Worm (Caenorhabditis elegans) whole organism, mixed stage, embryonic: ENCODE data around the gene hst-3.2.
A peak's percentile ranks its signal among the peaks of the same experiment; 100 is the strongest.
"Not testable (repeated sequence)": the region's sequence is repeated elsewhere in the genome, so short reads cannot be mapped to it uniquely, and the experiment has no call there.

ENCODE experiments used
- M03D4.4 ChIP-seq: sonication (generic microtip); optimal IDR thresholded peaks from 2 replicates; lab custom pipeline; 2017; ENCODE audit warnings: mild to moderate bottlenecking, missing genetic modification characterization, missing compliant biosample characterization
- bed-3 ChIP-seq: fragments of 200-800 bp; sonication (Bioruptor generic); optimal IDR thresholded peaks from 3 replicates; lab custom pipeline; 2018; ENCODE audit warnings: mild to moderate bottlenecking, missing genetic modification characterization, moderate library complexity, missing compliant biosample characterization
- blmp-1 ChIP-seq: fragments of 150-350 bp; optimal IDR thresholded peaks from 2 replicates; lab custom pipeline; 2014; ENCODE audit warnings: missing biosample characterization, missing genetic modification characterization
- ceh-39 ChIP-seq: fragments of 150-350 bp; optimal IDR thresholded peaks from 2 replicates; lab custom pipeline; 2014; ENCODE audit warnings: missing biosample characterization, missing genetic modification characterization
- ceh-43 ChIP-seq: fragments of 200-800 bp; sonication (Bioruptor generic); optimal IDR thresholded peaks from 2 replicates; lab custom pipeline; 2018; ENCODE audit warnings: mild to moderate bottlenecking, missing genetic modification characterization, moderate library complexity, missing compliant biosample characterization
- ces-1 ChIP-seq: fragments of 150-350 bp; optimal IDR thresholded peaks from 2 replicates; lab custom pipeline; 2014; ENCODE audit warnings: missing biosample characterization, missing genetic modification reagents, missing genetic modification characterization
- cnd-1 ChIP-seq: fragments of 200-800 bp; sonication (Bioruptor generic); optimal IDR thresholded peaks from 2 replicates; lab custom pipeline; 2018; ENCODE audit warnings: mild to moderate bottlenecking, missing genetic modification characterization, missing compliant biosample characterization
- drap-1 ChIP-seq: fragments of 200-800 bp; sonication (Bioruptor generic); optimal IDR thresholded peaks from 3 replicates; lab custom pipeline; 2018; ENCODE audit warnings: mild to moderate bottlenecking, missing genetic modification characterization, missing compliant biosample characterization
- elt-1 ChIP-seq: sonication (generic microtip); optimal IDR thresholded peaks from 2 replicates; lab custom pipeline; 2017; ENCODE audit warnings: missing genetic modification characterization, mild to moderate bottlenecking, missing compliant biosample characterization, antibody characterized with exemption, moderate library complexity, borderline replicate concordance; ENCODE audit not compliant: insufficient read depth
- elt-3 ChIP-seq: fragments of 150-350 bp; optimal IDR thresholded peaks from 2 replicates; lab custom pipeline; 2014; ENCODE audit warnings: missing biosample characterization, missing genetic modification characterization
- flh-1 ChIP-seq: fragments of 200-800 bp; sonication (Bioruptor generic); optimal IDR thresholded peaks from 2 replicates; lab custom pipeline; 2018; ENCODE audit warnings: mild to moderate bottlenecking, missing genetic modification characterization, moderate library complexity, missing compliant biosample characterization
- ham-2 ChIP-seq: fragments of 200-800 bp; sonication (Bioruptor generic); optimal IDR thresholded peaks from 2 replicates; lab custom pipeline; 2018; ENCODE audit warnings: mild to moderate bottlenecking, missing genetic modification characterization, missing compliant biosample characterization
- hlh-1 ChIP-seq: fragments of 150-350 bp; optimal IDR thresholded peaks from 2 replicates; lab custom pipeline; 2014; ENCODE audit warnings: missing biosample characterization, missing genetic modification reagents, missing genetic modification characterization
- lin-13 ChIP-seq: fragments of 150-350 bp; optimal IDR thresholded peaks from 2 replicates; lab custom pipeline; 2014; ENCODE audit warnings: missing biosample characterization, missing genetic modification characterization
- lin-32 ChIP-seq: fragments of 200-800 bp; sonication (Bioruptor generic); optimal IDR thresholded peaks from 2 replicates; lab custom pipeline; 2018; ENCODE audit warnings: mild to moderate bottlenecking, missing genetic modification characterization, missing compliant biosample characterization
- lsy-2 ChIP-seq: fragments of 150-350 bp; optimal IDR thresholded peaks from 2 replicates; lab custom pipeline; 2014; ENCODE audit warnings: missing biosample characterization, missing genetic modification characterization
- mab-5 ChIP-seq: fragments of 150-350 bp; optimal IDR thresholded peaks from 2 replicates; lab custom pipeline; 2014; ENCODE audit warnings: missing biosample characterization, missing genetic modification characterization
- mls-2 ChIP-seq: sonication (generic microtip); optimal IDR thresholded peaks from 2 replicates; lab custom pipeline; 2016; ENCODE audit warnings: mild to moderate bottlenecking, missing genetic modification characterization, moderate library complexity, missing compliant biosample characterization
- nhr-12 ChIP-seq: fragments of 150-350 bp; optimal IDR thresholded peaks from 2 replicates; lab custom pipeline; 2014; ENCODE audit warnings: missing biosample characterization, missing genetic modification characterization
- nhr-2 ChIP-seq: fragments of 150-350 bp; optimal IDR thresholded peaks from 2 replicates; lab custom pipeline; 2014; ENCODE audit warnings: missing biosample characterization, missing genetic modification characterization
- nhr-237 ChIP-seq: fragments of 150-350 bp; optimal IDR thresholded peaks from 2 replicates; lab custom pipeline; 2014; ENCODE audit warnings: missing biosample characterization, missing genetic modification characterization
- nhr-28 ChIP-seq: fragments of 150-350 bp; optimal IDR thresholded peaks from 2 replicates; lab custom pipeline; 2014; ENCODE audit warnings: missing biosample characterization, missing genetic modification characterization
- nhr-76 ChIP-seq: sonication (generic microtip); optimal IDR thresholded peaks from 2 replicates; lab custom pipeline; 2017; ENCODE audit warnings: missing biosample characterization, missing genetic modification characterization
- pha-4 ChIP-seq: fragments of 150-350 bp; optimal IDR thresholded peaks from 2 replicates; lab custom pipeline; 2018; ENCODE audit warnings: missing biosample characterization, missing genetic modification reagents, missing genetic modification characterization
- sptf-1 ChIP-seq: sonication (generic microtip); optimal IDR thresholded peaks from 2 replicates; lab custom pipeline; 2017; ENCODE audit warnings: mild to moderate bottlenecking, missing genetic modification characterization, moderate library complexity, missing compliant biosample characterization
- unc-120 ChIP-seq: sonication (generic microtip); optimal IDR thresholded peaks from 2 replicates; lab custom pipeline; 2017; ENCODE audit warnings: missing genetic modification characterization, missing compliant biosample characterization; ENCODE audit not compliant: poor library complexity, severe bottlenecking
- unc-39 ChIP-seq: fragments of 150-350 bp; optimal IDR thresholded peaks from 2 replicates; lab custom pipeline; 2014; ENCODE audit warnings: missing biosample characterization, missing genetic modification characterization
- unc-62 ChIP-seq: fragments of 150-350 bp; optimal IDR thresholded peaks from 2 replicates; lab custom pipeline; 2014; ENCODE audit warnings: missing biosample characterization, missing genetic modification reagents, missing genetic modification characterization
- zip-8 ChIP-seq: fragments of 150-350 bp; optimal IDR thresholded peaks from 2 replicates; lab custom pipeline; 2014; ENCODE audit warnings: missing biosample characterization, missing genetic modification characterization
- ztf-11 ChIP-seq: fragments of 150-350 bp; optimal IDR thresholded peaks from 2 replicates; lab custom pipeline; 2014; ENCODE audit warnings: missing biosample characterization, missing genetic modification characterization

The hst-3.2 gene

DNA sequence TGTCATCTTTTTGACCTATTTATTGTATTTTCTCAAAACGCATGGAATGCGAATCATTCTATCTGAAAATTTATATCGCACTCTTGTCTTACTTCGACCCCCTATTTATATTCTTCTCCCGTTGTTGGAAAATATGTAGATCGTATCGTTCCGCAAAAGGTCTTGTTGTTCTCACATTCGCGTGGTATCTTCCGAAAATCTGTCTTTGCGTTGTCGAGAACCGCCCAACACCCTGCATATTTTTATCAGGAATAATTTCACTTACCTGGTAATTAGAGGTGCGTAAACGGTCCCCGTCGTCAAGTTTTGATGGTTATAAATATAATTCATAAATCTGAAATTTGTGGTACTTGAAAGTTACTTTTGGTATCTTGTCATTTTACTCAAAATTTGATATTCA, 20.9 kb downstream of the hst-3.2 start:
- peak; percentile 73 for TF ChIP-seq elt-1 (tag; lab: Kevin White, UChicago)
- no peak for TF ChIP-seq pha-4 (tag; lab: Kevin White, UChicago)
- TF ChIP-seq lin-13 (tag; lab: Kevin White, UChicago), result no peak
- TF ChIP-seq nhr-12, result no peak
- TF ChIP-seq M03D4.4 (tag; lab: Kevin White, UChicago), result no peak
- no peak for TF ChIP-seq ztf-11 (tag; lab: Kevin White, UChicago)

- TF ChIP-seq unc-120 (tag; lab: Kevin White, UChicago) (no peak), sptf-1 (tag; lab: Kevin White, UChicago) (peak; percentile 48), elt-3 (no peak), pha-4 (tag; lab: Kevin White, UChicago) (peak; percentile 52), nhr-2 (peak; percentile 76), ham-2 (GFP tag; lab: Kevin White, UChicago) (peak; percentile 80), nhr-12 (no peak), mls-2 (tag; lab: Kevin White, UChicago) (peak; percentile 12), lin-32 (GFP tag; lab: Kevin White, UChicago) (peak; percentile 14), cnd-1 (tag; lab: Kevin White, UChicago) (peak; percentile 60), nhr-237 (tag; lab: Kevin White, UChicago) (no peak)
- TF ChIP-seq, all 35 proteins: peak for 7
Measured at ce11 chrX:2900897-2901496, 22.8 kb downstream of the hst-3.2 start.

DNA sequence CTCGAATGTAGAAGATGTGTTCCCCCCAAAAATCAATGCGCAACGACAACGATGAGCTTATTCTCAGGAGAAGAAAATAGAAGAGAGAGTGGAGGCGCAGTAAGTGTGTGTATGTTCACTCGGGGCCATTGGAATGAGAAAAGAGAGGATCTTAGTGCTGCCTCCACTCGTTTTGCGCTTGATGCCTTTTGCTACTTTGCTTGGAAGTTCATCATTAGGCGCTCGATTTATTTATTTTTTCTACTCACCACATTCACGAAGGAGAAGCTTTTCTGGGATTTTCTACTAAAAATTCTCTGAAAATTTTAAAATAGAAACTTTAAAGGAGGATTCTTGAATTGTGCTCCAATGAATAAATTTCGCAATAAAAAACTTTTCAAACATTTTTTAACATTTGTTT, 25.5 kb downstream of the hst-3.2 start, which contains the start of gene F52B10.3:
F52B10.3 (minus strand) TSS at position 101 of the 400 bp plus-strand sequence.
- TF ChIP-seq hlh-1 (tag; lab: Kevin White, UChicago), result no peak
- no peak for TF ChIP-seq nhr-12
- TF ChIP-seq unc-39 (tag; lab: Kevin White, UChicago), result no peak
- TF ChIP-seq flh-1 (GFP tag; lab: Kevin White, UChicago), result no peak
- TF ChIP-seq bed-3 (GFP tag; lab: Kevin White, UChicago), result no peak
- TF ChIP-seq pha-4 (tag; lab: Kevin White, UChicago), result no peak
- no peak for TF ChIP-seq elt-3

ce11 chrX:2895646-2896045, 28.1 kb downstream of the hst-3.2 start:
- TF ChIP-seq cnd-1 (tag; lab: Kevin White, UChicago) (no peak), bed-3 (GFP tag; lab: Kevin White, UChicago) (no peak), drap-1 (no peak), nhr-12 (no peak), mls-2 (tag; lab: Kevin White, UChicago) (no peak), elt-3 (no peak), lsy-2 (tag; lab: Kevin White, UChicago) (no peak), blmp-1 (tag; lab: Kevin White, UChicago) (no peak), flh-1 (GFP tag; lab: Kevin White, UChicago) (no peak), pha-4 (tag; lab: Kevin White, UChicago) (no peak), unc-39 (tag; lab: Kevin White, UChicago) (no peak), ztf-11 (tag; lab: Kevin White, UChicago) (no peak), M03D4.4 (tag; lab: Kevin White, UChicago) (no peak), unc-120 (tag; lab: Kevin White, UChicago) (no peak), mab-5 (tag; lab: Kevin White, UChicago) (no peak), unc-62 (GFP tag; lab: Kevin White, UChicago) (no peak)

ce11 chrX:2894273-2894672, 29.5 kb downstream of the hst-3.2 start, which contains the start of gene B0410.1:
TSS of gene B0410.1 (plus strand) at chrX:2894573.
- not testable (repeated sequence) for TF ChIP-seq mab-5 (tag; lab: Kevin White, UChicago); flh-1 (GFP tag; lab: Kevin White, UChicago); ceh-39 (tag; lab: Kevin White, UChicago)
- TF ChIP-seq, all 35 proteins: peak for 0; not testable (repeated sequence) for 35

DNA sequence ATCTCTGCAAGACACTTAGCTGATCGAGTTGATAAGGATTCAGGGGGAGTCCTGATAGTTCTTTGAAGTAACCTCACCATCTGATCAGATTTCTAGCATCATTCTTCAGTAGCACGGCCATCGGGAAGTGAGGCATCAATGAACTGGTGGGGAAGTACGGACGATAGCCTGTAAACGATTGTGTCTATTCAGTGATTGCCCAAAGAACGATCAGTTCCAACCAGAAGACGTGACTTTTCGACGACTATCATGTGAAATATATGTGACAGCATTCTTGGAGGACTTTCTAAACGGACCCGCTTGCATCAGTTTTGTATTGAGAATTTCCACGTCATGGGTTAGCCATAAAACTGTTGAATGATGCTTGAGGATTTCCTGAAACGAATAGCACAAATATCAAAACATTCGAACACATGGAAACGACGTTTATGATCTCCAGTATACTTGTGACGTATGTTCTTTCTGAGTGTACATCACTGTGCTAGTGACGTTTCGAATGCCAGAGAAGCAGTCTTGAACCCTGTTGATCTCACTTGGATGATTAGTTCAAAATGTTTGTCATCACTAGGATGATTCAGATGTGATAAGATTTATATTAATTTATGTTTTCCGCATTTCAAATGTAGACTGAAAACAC, 30.6 kb downstream of the hst-3.2 start:
- no peak for TF ChIP-seq pha-4 (tag; lab: Kevin White, UChicago)
- TF ChIP-seq sptf-1 (tag; lab: Kevin White, UChicago), result no peak
- no peak for TF ChIP-seq zip-8 (tag; lab: Kevin White, UChicago)
- TF ChIP-seq ceh-43 (GFP tag; lab: Kevin White, UChicago), result no peak
- TF ChIP-seq unc-62 (GFP tag; lab: Kevin White, UChicago), result no peak
- no peak for TF ChIP-seq nhr-76
- no peak for TF ChIP-seq nhr-28
- TF ChIP-seq flh-1 (GFP tag; lab: Kevin White, UChicago), result no peak
- TF ChIP-seq bed-3 (GFP tag; lab: Kevin White, UChicago), result no peak
- TF ChIP-seq mls-2 (tag; lab: Kevin White, UChicago), result no peak
- no peak for TF ChIP-seq elt-1 (tag; lab: Kevin White, UChicago)
- no peak for TF ChIP-seq ces-1 (GFP tag; lab: Kevin White, UChicago)
- TF ChIP-seq ceh-39 (tag; lab: Kevin White, UChicago), result no peak
